Worm (Caenorhabditis elegans) whole organism, L4 larva: ENCODE results near the gene hyl-1.

Experiments
- F10B5.3 ChIP-seq: sonication (generic microtip); optimal IDR thresholded peaks from 2 replicates; lab custom pipeline; 2016; ENCODE audit warnings: mild to moderate bottlenecking, missing genetic modification characterization, missing compliant biosample characterization
- F49E8.2 ChIP-seq: sonication (generic microtip); optimal IDR thresholded peaks from 2 replicates; lab custom pipeline; 2016; ENCODE audit warnings: missing compliant biosample characterization, mild to moderate bottlenecking, missing genetic modification characterization, borderline replicate concordance
- T20F7.1 ChIP-seq: fragments of 200-800 bp; sonication (Bioruptor generic); optimal IDR thresholded peaks from 2 replicates; lab custom pipeline; 2018; ENCODE audit warnings: mild to moderate bottlenecking, missing genetic modification characterization, missing compliant biosample characterization
- Y5F2A.4 ChIP-seq: fragments of 200-800 bp; sonication (Bioruptor generic); optimal IDR thresholded peaks from 2 replicates; lab custom pipeline; 2018; ENCODE audit warnings: mild to moderate bottlenecking, missing genetic modification characterization, missing compliant biosample characterization
- aha-1 ChIP-seq: fragments of 150-350 bp; peaks from one replicate; lab custom pipeline; 2014; ENCODE audit warnings: missing biosample characterization, missing genetic modification characterization
- aly-2 ChIP-seq: sonication (generic microtip); optimal IDR thresholded peaks from 2 replicates; lab custom pipeline; 2018; ENCODE audit warnings: missing biosample characterization, missing genetic modification characterization
- ceh-28 ChIP-seq: fragments of 150-350 bp; optimal IDR thresholded peaks from 2 replicates; lab custom pipeline; 2014; ENCODE audit warnings: missing biosample characterization, missing genetic modification reagents, missing genetic modification characterization
- ceh-32 ChIP-seq: sonication (generic microtip); optimal IDR thresholded peaks from 2 replicates; lab custom pipeline; 2016; ENCODE audit warnings: mild to moderate bottlenecking, missing genetic modification characterization, missing compliant biosample characterization; ENCODE audit not compliant: poor library complexity
- ces-1 ChIP-seq: fragments of 150-350 bp; sonication (generic microtip); optimal IDR thresholded peaks from 4 replicates; lab custom pipeline; 2014; ENCODE audit warnings: missing biosample characterization, missing genetic modification reagents, missing genetic modification characterization
- daf-16 ChIP-seq, 3 experiments: sonication (generic microtip); optimal IDR thresholded peaks; 2 replicates each; lab custom pipeline; 2016 to 2017; ENCODE audit warnings: missing genetic modification characterization in 3 of 3, missing genetic modification reagents in 3 of 3, mild to moderate bottlenecking in 2 of 3, missing compliant biosample characterization in 2 of 3, missing biosample characterization in 1 of 3, moderate library complexity in 1 of 3
- daf-8 ChIP-seq: fragments of 200-800 bp; sonication (Bioruptor generic); IDR thresholded peaks from 2 replicates; pipeline ENCODE4 v1.3.6; 2022; ENCODE audit warnings: missing genetic modification characterization, missing compliant biosample characterization
- dpl-1 ChIP-seq: fragments of 150-350 bp; optimal IDR thresholded peaks from 2 replicates; lab custom pipeline; 2014; ENCODE audit warnings: missing biosample characterization, missing genetic modification reagents, missing genetic modification characterization
- dve-1 ChIP-seq: sonication (generic microtip); optimal IDR thresholded peaks from 2 replicates; lab custom pipeline; 2017; ENCODE audit warnings: antibody characterized with exemption, mild to moderate bottlenecking, missing genetic modification characterization, missing compliant biosample characterization; ENCODE audit not compliant: insufficient read depth
- fkh-10 ChIP-seq: fragments of 150-350 bp; optimal IDR thresholded peaks from 2 replicates; lab custom pipeline; 2014; ENCODE audit warnings: missing biosample characterization, missing genetic modification reagents, missing genetic modification characterization
- fos-1 ChIP-seq: fragments of 150-350 bp; optimal IDR thresholded peaks from 2 replicates; lab custom pipeline; 2014; ENCODE audit warnings: missing biosample characterization, missing genetic modification characterization
- hlh-30 ChIP-seq: sonication (generic microtip); optimal IDR thresholded peaks from 2 replicates; lab custom pipeline; 2017; ENCODE audit warnings: antibody characterized with exemption, mild to moderate bottlenecking, missing genetic modification characterization, missing compliant biosample characterization; ENCODE audit not compliant: insufficient read depth
- hmg-1.1 ChIP-seq: fragments of 200-800 bp; sonication (Bioruptor generic); IDR thresholded peaks from 2 replicates; pipeline ENCODE4 v1.3.6; 2022; ENCODE audit warnings: missing genetic modification reagents, missing genetic modification characterization, missing compliant biosample characterization
- lim-7 ChIP-seq: fragments of 200-800 bp; sonication (Bioruptor generic); IDR thresholded peaks from 2 replicates; pipeline ENCODE4 v1.3.6; 2022; ENCODE audit warnings: missing genetic modification characterization, missing compliant biosample characterization
- lin-13 ChIP-seq: fragments of 150-350 bp; optimal IDR thresholded peaks from 2 replicates; lab custom pipeline; 2014; ENCODE audit warnings: missing biosample characterization, missing genetic modification reagents, missing genetic modification characterization
- lin-38 ChIP-seq: fragments of 200-800 bp; sonication (Bioruptor generic); IDR thresholded peaks from 2 replicates; pipeline ENCODE4 v1.3.6; 2022; ENCODE audit warnings: missing genetic modification reagents, missing genetic modification characterization, missing compliant biosample characterization
- lsy-2 ChIP-seq, 2 experiments: fragments of 150-350 bp in 1 of 2; sonication (generic microtip) in 1 of 2; optimal IDR thresholded peaks; 2 replicates each; lab custom pipeline; 2014 to 2017; ENCODE audit warnings: missing biosample characterization in 2 of 2, missing genetic modification characterization in 2 of 2
- madf-9 ChIP-seq: fragments of 200-800 bp; sonication (Bioruptor generic); conservative IDR thresholded peaks from 2 replicates; pipeline ENCODE4 v1.3.6; 2022; ENCODE audit warnings: missing genetic modification reagents, missing genetic modification characterization, missing compliant biosample characterization
- mep-1 ChIP-seq: fragments of 150-350 bp; sonication (generic microtip); optimal IDR thresholded peaks from 3 replicates; lab custom pipeline; 2014; ENCODE audit warnings: missing biosample characterization, missing genetic modification characterization
- mes-2 ChIP-seq: sonication (generic microtip); optimal IDR thresholded peaks from 2 replicates; lab custom pipeline; 2016; ENCODE audit warnings: missing genotype, mild to moderate bottlenecking, missing genetic modification characterization, missing compliant biosample characterization; ENCODE audit not compliant: poor library complexity, severe bottlenecking
- nhr-237 ChIP-seq: sonication (generic microtip); optimal IDR thresholded peaks from 2 replicates; lab custom pipeline; 2017; ENCODE audit warnings: missing biosample characterization, missing genetic modification characterization
- nhr-28 ChIP-seq: fragments of 150-350 bp; optimal IDR thresholded peaks from 2 replicates; lab custom pipeline; 2014; ENCODE audit warnings: missing biosample characterization, missing genetic modification characterization
- nhr-42 ChIP-seq: fragments of 200-800 bp; sonication (Bioruptor generic); IDR thresholded peaks from 2 replicates; pipeline ENCODE4 v1.3.6; 2022; ENCODE audit warnings: missing genetic modification characterization, missing compliant biosample characterization
- nhr-48 ChIP-seq: sonication (generic microtip); optimal IDR thresholded peaks from 2 replicates; lab custom pipeline; 2016; ENCODE audit warnings: mild to moderate bottlenecking, missing genetic modification characterization, missing compliant biosample characterization
- spr-3 ChIP-seq: fragments of 200-800 bp; sonication (Bioruptor generic); optimal IDR thresholded peaks from 2 replicates; lab custom pipeline; 2018; ENCODE audit warnings: mild to moderate bottlenecking, missing genetic modification characterization, missing compliant biosample characterization
- tra-1 ChIP-seq: fragments of 200-800 bp; sonication (Bioruptor generic); IDR thresholded peaks from 2 replicates; pipeline ENCODE4 v1.3.6; 2022; ENCODE audit warnings: missing genetic modification reagents, missing genetic modification characterization, missing compliant biosample characterization
- unc-130 ChIP-seq: sonication (generic microtip); optimal IDR thresholded peaks from 2 replicates; lab custom pipeline; 2016; ENCODE audit warnings: missing genetic modification reagents, missing genetic modification characterization, missing compliant biosample characterization
- unc-39 ChIP-seq: sonication (generic microtip); optimal IDR thresholded peaks from 2 replicates; lab custom pipeline; 2017; ENCODE audit warnings: missing biosample characterization, missing genetic modification characterization
- zip-11 ChIP-seq: fragments of 200-800 bp; sonication (Bioruptor generic); IDR thresholded peaks from 2 replicates; pipeline ENCODE4 v1.3.6; 2022; ENCODE audit warnings: missing genetic modification characterization, missing compliant biosample characterization

Gene hyl-1

ce11 chrIV:8510534-8510933 lies 28.4 kb upstream of the hyl-1 start, which contains the start of gene tag-77 (continued):
- TF ChIP-seq nhr-42 (GFP tag; lab: Robert Waterston, UW) (no peak), fkh-10 (GFP tag; lab: Kevin White, UChicago) (no peak), madf-9 (GFP tag; lab: Robert Waterston, UW) (no peak), aha-1 (tag; lab: Kevin White, UChicago) (no peak)
- TF ChIP-seq, all 104 proteins: peak for 6

ce11 chrIV:8511056-8511455 lies 27.9 kb upstream of the hyl-1 start, which contains the start of gene mes-6:
TSS of gene mes-6 (plus strand) at chrIV:8511284.
- no peak for TF ChIP-seq lim-7
- TF ChIP-seq lsy-2 (tag; optimal IDR thresholded peaks at IDR 0.05; lab: Kevin White, UChicago): peak in 1 of 2 experiments; percentile 78
- TF ChIP-seq daf-16 (GFP tag; optimal IDR thresholded peaks at IDR 0.05; lab: Kevin White, UChicago): no peak
- TF ChIP-seq daf-16 (tag; optimal IDR thresholded peaks at IDR 0.05; lab: Kevin White, UChicago): peak; percentile 29
- TF ChIP-seq fkh-10 (GFP tag; lab: Kevin White, UChicago): peak; percentile 20
- TF ChIP-seq nhr-28 (tag; lab: Kevin White, UChicago): no peak
- TF ChIP-seq ces-1: peak; percentile 58
- TF ChIP-seq lin-38 (GFP tag; lab: Robert Waterston, UW): peak; percentile 44
- peak; percentile 46 for TF ChIP-seq mep-1
- peak; percentile 57 for TF ChIP-seq hlh-30 (tag; lab: Kevin White, UChicago)
- peak; percentile 84 for TF ChIP-seq dpl-1
- TF ChIP-seq dve-1 (tag; lab: Kevin White, UChicago): peak; percentile 24
- TF ChIP-seq unc-130 (GFP tag; lab: Kevin White, UChicago): peak; percentile 39
- TF ChIP-seq nhr-42 (GFP tag; lab: Robert Waterston, UW): no peak
- 0 out of 2 replicates have a peak, but pooled peaks have one; percentile 12 for TF ChIP-seq hmg-1.1
- peak; percentile 20 for TF ChIP-seq aha-1 (tag; lab: Kevin White, UChicago)
- TF ChIP-seq spr-3 (GFP tag; lab: Kevin White, UChicago): no peak

- TF ChIP-seq ceh-28: no peak
- TF ChIP-seq T20F7.1 (GFP tag; lab: Kevin White, UChicago): no peak
- TF ChIP-seq tra-1 (GFP tag; lab: Robert Waterston, UW): no peak
- no peak for TF ChIP-seq dpl-1
- no peak for TF ChIP-seq unc-39
- TF ChIP-seq aly-2 (tag; lab: Kevin White, UChicago): no peak
- TF ChIP-seq daf-16 (GFP tag; optimal IDR thresholded peaks at IDR 0.05; lab: Kevin White, UChicago): no peak
- TF ChIP-seq daf-16 (tag; optimal IDR thresholded peaks at IDR 0.05; lab: Kevin White, UChicago): no peak
- TF ChIP-seq nhr-237 (tag; lab: Kevin White, UChicago): no peak
- no peak for TF ChIP-seq Y5F2A.4
- no peak for TF ChIP-seq F49E8.2 (tag; lab: Kevin White, UChicago)
Measured at ce11 chrIV:8512679-8513078, 26.2 kb upstream of the hyl-1 start, which contains the start of gene C09G4.4. TSS of gene C09G4.4 (plus strand) at chrIV:8512979.

- TF ChIP-seq hlh-30 (tag; lab: Kevin White, UChicago): no peak
- TF ChIP-seq zip-11 (GFP tag; lab: Robert Waterston, UW): no peak
- TF ChIP-seq ceh-32 (tag; lab: Kevin White, UChicago): no peak
- TF ChIP-seq lin-13 (GFP tag; lab: Kevin White, UChicago): no peak
- no peak for TF ChIP-seq mes-2 (tag; lab: Kevin White, UChicago)
- TF ChIP-seq daf-8: no peak
- TF ChIP-seq F10B5.3 (tag; lab: Kevin White, UChicago): no peak
- TF ChIP-seq nhr-48 (tag; lab: Kevin White, UChicago): no peak
- no peak for TF ChIP-seq fos-1 (tag; lab: Kevin White, UChicago)
Measured at ce11 chrIV:8513619-8514018, 25.3 kb upstream of the hyl-1 start, which contains the start of gene cks-1. TSS of gene cks-1 (plus strand) at chrIV:8513919.
